Worm (Caenorhabditis elegans) whole organism, mixed stage, embryonic: Measurements from ENCODE around the gene F11A5.9.

Source experiments
- lin-32 ChIP-seq: fragments of 200-800 bp; sonication (Bioruptor generic); optimal IDR thresholded peaks from 2 replicates; lab custom pipeline; 2018; ENCODE audit warnings: mild to moderate bottlenecking, missing genetic modification characterization, missing compliant biosample characterization
- tbx-8 ChIP-seq: fragments of 200-800 bp; sonication (Bioruptor generic); optimal IDR thresholded peaks from 2 replicates; lab custom pipeline; 2018; ENCODE audit warnings: mild to moderate bottlenecking, missing genetic modification characterization, moderate library complexity, missing compliant biosample characterization

DNA sequence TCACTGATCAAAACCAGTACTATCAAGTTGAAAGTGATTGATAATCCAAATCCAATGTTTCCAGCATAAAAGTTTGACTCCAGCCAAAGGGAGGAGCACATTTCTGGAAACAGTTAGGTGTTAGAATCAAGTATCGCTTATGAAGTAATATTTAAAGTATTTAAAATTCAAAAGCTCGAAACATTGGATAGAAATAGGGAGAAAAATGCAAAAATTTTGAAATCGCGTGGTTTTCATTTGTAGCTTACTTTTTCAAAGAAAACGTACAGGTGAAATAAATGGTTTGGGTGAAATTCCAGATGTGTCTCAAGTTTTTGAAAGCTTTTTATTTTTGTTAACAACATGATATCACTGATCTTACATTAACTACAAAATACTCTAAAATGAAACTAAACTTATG lies 45.7 kb upstream of the F11A5.9 start, which contains the start of gene str-111:
- no peak for TF ChIP-seq tbx-8
- TF ChIP-seq lin-32 (GFP tag; lab: Kevin White, UChicago), result no peak
